Worm (Caenorhabditis elegans) whole organism, L3 larva: Measurements from ENCODE around the gene unc-5.

Experiments
- R02D3.7 ChIP-seq: fragments of 150-350 bp; optimal IDR thresholded peaks from 2 replicates; lab custom pipeline; 2014; ENCODE audit warnings: missing biosample characterization, missing genetic modification characterization
- ZK546.5 ChIP-seq: sonication (generic microtip); optimal IDR thresholded peaks from 2 replicates; lab custom pipeline; 2017; ENCODE audit warnings: missing biosample characterization, missing genetic modification characterization
- ceh-16 ChIP-seq: sonication (generic microtip); optimal IDR thresholded peaks from 2 replicates; lab custom pipeline; 2017; ENCODE audit warnings: missing biosample characterization, missing genetic modification characterization
- ceh-28 ChIP-seq: fragments of 150-350 bp; optimal IDR thresholded peaks from 2 replicates; lab custom pipeline; 2014; ENCODE audit warnings: missing biosample characterization, missing genetic modification reagents, missing genetic modification characterization
- ceh-82 ChIP-seq: fragments of 150-350 bp; optimal IDR thresholded peaks from 2 replicates; lab custom pipeline; 2014; ENCODE audit warnings: missing biosample characterization, missing genetic modification characterization
- ceh-9 ChIP-seq: sonication (generic microtip); optimal IDR thresholded peaks from 2 replicates; lab custom pipeline; 2018; ENCODE audit warnings: missing biosample characterization, missing genetic modification characterization
- egl-27 ChIP-seq: sonication (generic microtip); optimal IDR thresholded peaks from 4 replicates; lab custom pipeline; 2017; ENCODE audit warnings: missing biosample characterization, missing genetic modification reagents, missing genetic modification characterization
- egl-5 ChIP-seq: fragments of 150-350 bp; optimal IDR thresholded peaks from 2 replicates; lab custom pipeline; 2017; ENCODE audit warnings: missing biosample characterization, missing genetic modification reagents, missing genetic modification characterization, inconsistent platforms
- elt-1 ChIP-seq: fragments of 150-350 bp; optimal IDR thresholded peaks from 2 replicates; lab custom pipeline; 2014; ENCODE audit warnings: missing biosample characterization, missing genetic modification characterization
- elt-2 ChIP-seq: sonication (generic microtip); optimal IDR thresholded peaks from 2 replicates; lab custom pipeline; 2016; ENCODE audit warnings: missing genetic modification reagents, mild to moderate bottlenecking, missing genetic modification characterization, missing compliant biosample characterization
- eor-1 ChIP-seq, 2 experiments: fragments of 150-350 bp; optimal IDR thresholded peaks; 2 replicates each; lab custom pipeline; 2014 to 2018; ENCODE audit warnings: missing biosample characterization in 2 of 2, missing genetic modification characterization in 2 of 2
- fkh-10 ChIP-seq: sonication (generic microtip); optimal IDR thresholded peaks from 2 replicates; lab custom pipeline; 2017; ENCODE audit warnings: missing biosample characterization, missing genetic modification reagents, missing genetic modification characterization
- fos-1 ChIP-seq: fragments of 150-350 bp; optimal IDR thresholded peaks from 2 replicates; lab custom pipeline; 2014; ENCODE audit warnings: missing biosample characterization, missing genetic modification characterization
- hmg-11 ChIP-seq: sonication (generic microtip); optimal IDR thresholded peaks from 2 replicates; lab custom pipeline; 2016; ENCODE audit warnings: missing genetic modification characterization, missing compliant biosample characterization
- jun-1 ChIP-seq: fragments of 150-350 bp; optimal IDR thresholded peaks from 2 replicates; lab custom pipeline; 2014; ENCODE audit warnings: missing biosample characterization, missing genetic modification reagents, missing genetic modification characterization
- lin-15B ChIP-seq: fragments of 150-350 bp; optimal IDR thresholded peaks from 2 replicates; lab custom pipeline; 2014; ENCODE audit warnings: missing biosample characterization, missing genetic modification characterization
- lin-39 ChIP-seq: fragments of 150-350 bp; optimal IDR thresholded peaks from 2 replicates; lab custom pipeline; 2018; ENCODE audit warnings: missing biosample characterization, missing genetic modification reagents, missing genetic modification characterization
- lsy-12 ChIP-seq: sonication (generic microtip); optimal IDR thresholded peaks from 2 replicates; lab custom pipeline; 2016; ENCODE audit warnings: mild to moderate bottlenecking, missing genetic modification characterization, missing compliant biosample characterization
- mdl-1 ChIP-seq: fragments of 150-350 bp; optimal IDR thresholded peaks from 2 replicates; lab custom pipeline; 2014; ENCODE audit warnings: missing biosample characterization, missing genetic modification characterization
- nfya-1 ChIP-seq: sonication (generic microtip); optimal IDR thresholded peaks from 2 replicates; lab custom pipeline; 2017; ENCODE audit warnings: missing genetic modification characterization, mild to moderate bottlenecking, missing compliant biosample characterization, antibody characterized with exemption, moderate library complexity; ENCODE audit not compliant: insufficient read depth
- nhr-11 ChIP-seq: fragments of 150-350 bp; optimal IDR thresholded peaks from 2 replicates; lab custom pipeline; 2014; ENCODE audit warnings: missing biosample characterization, missing genetic modification characterization
- nhr-23 ChIP-seq: fragments of 150-350 bp; optimal IDR thresholded peaks from 2 replicates; lab custom pipeline; 2014; ENCODE audit warnings: missing biosample characterization, missing genetic modification reagents, missing genetic modification characterization
- nhr-237 ChIP-seq: fragments of 150-350 bp; optimal IDR thresholded peaks from 2 replicates; lab custom pipeline; 2014; ENCODE audit warnings: missing biosample characterization, missing genetic modification characterization
- nhr-25 ChIP-seq: sonication (generic microtip); optimal IDR thresholded peaks from 2 replicates; lab custom pipeline; 2017; ENCODE audit warnings: missing biosample characterization, missing genetic modification characterization
- nhr-28 ChIP-seq: fragments of 150-350 bp; optimal IDR thresholded peaks from 2 replicates; lab custom pipeline; 2014; ENCODE audit warnings: missing biosample characterization, missing genetic modification characterization
- nhr-67 ChIP-seq: fragments of 150-350 bp; optimal IDR thresholded peaks from 2 replicates; lab custom pipeline; 2014; ENCODE audit warnings: missing biosample characterization, missing genetic modification characterization
- nhr-76 ChIP-seq: fragments of 150-350 bp; sonication (generic microtip); optimal IDR thresholded peaks from 5 replicates; lab custom pipeline; 2014; ENCODE audit warnings: missing biosample characterization, missing genetic modification characterization
- nhr-77 ChIP-seq: fragments of 150-350 bp; optimal IDR thresholded peaks from 2 replicates; lab custom pipeline; 2014; ENCODE audit warnings: missing biosample characterization, missing genetic modification characterization
- sea-2 ChIP-seq: fragments of 150-350 bp; sonication (generic microtip); optimal IDR thresholded peaks from 4 replicates; lab custom pipeline; 2014; ENCODE audit warnings: missing biosample characterization, missing genetic modification reagents, missing genetic modification characterization
- snpc-4 ChIP-seq: fragments of 150-350 bp; optimal IDR thresholded peaks from 2 replicates; lab custom pipeline; 2014; ENCODE audit warnings: missing biosample characterization, missing genetic modification characterization
- tbx-2 ChIP-seq: sonication (generic microtip); optimal IDR thresholded peaks from 2 replicates; lab custom pipeline; 2016; ENCODE audit warnings: mild to moderate bottlenecking, missing genetic modification characterization, missing compliant biosample characterization
- unc-39 ChIP-seq: sonication (generic microtip); optimal IDR thresholded peaks from 4 replicates; lab custom pipeline; 2017; ENCODE audit warnings: missing biosample characterization, missing genetic modification characterization
- unc-62 ChIP-seq: fragments of 150-350 bp; sonication (generic microtip); optimal IDR thresholded peaks from 4 replicates; lab custom pipeline; 2014; ENCODE audit warnings: missing biosample characterization, missing genetic modification reagents, missing genetic modification characterization
- zag-1 ChIP-seq: fragments of 150-350 bp; optimal IDR thresholded peaks from 2 replicates; lab custom pipeline; 2014; ENCODE audit warnings: missing biosample characterization, missing genetic modification characterization
- ztf-11 ChIP-seq: fragments of 150-350 bp; optimal IDR thresholded peaks from 2 replicates; lab custom pipeline; 2014; ENCODE audit warnings: missing biosample characterization, missing genetic modification characterization
- ztf-4 ChIP-seq: fragments of 150-350 bp; optimal IDR thresholded peaks from 2 replicates; lab custom pipeline; 2014; ENCODE audit warnings: missing biosample characterization, missing genetic modification characterization

The unc-5 gene

DNA sequence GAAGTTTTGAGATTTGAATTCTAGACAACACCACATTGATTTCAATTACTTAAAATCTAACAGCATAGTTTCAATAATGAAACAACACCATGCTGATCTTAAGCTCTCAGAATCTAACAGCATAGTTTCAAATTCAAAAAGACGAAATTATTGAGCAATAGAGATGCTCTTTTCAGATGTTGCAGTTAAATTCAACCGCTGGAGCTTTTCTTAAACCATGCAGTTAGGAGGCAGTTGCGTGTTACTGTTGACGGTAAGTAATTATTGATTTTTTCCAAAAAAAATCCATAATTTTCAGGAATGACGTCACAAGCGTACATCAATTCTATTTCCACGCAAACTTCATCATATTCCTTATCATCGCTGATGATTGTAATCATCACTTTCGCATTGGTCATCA is 45.4 kb downstream of the unc-5 start, which contains the start of gene T11F8.5:
Gene T11F8.5 (plus strand): TSS at position 301 of the 400 bp plus-strand sequence.
- TF ChIP-seq fos-1 (tag; lab: Kevin White, UChicago): no peak
- TF ChIP-seq unc-62 (GFP tag; lab: Kevin White, UChicago): no peak
- no peak for TF ChIP-seq ztf-11
- TF ChIP-seq ceh-28 (tag; lab: Kevin White, UChicago): no peak
- no peak for TF ChIP-seq nhr-67 (tag; lab: Kevin White, UChicago)
- no peak for TF ChIP-seq unc-39 (tag; lab: Kevin White, UChicago)
- TF ChIP-seq eor-1 (tag; optimal IDR thresholded peaks at IDR 0.05; lab: Kevin White, UChicago): no peak
- no peak for TF ChIP-seq lin-39 (tag; lab: Kevin White, UChicago)
- no peak for TF ChIP-seq hmg-11
- TF ChIP-seq tbx-2: no peak
- no peak for TF ChIP-seq jun-1
- TF ChIP-seq ceh-9 (tag; lab: Kevin White, UChicago): no peak
- TF ChIP-seq ztf-4: no peak
- no peak for TF ChIP-seq nfya-1 (tag; lab: Kevin White, UChicago)
- TF ChIP-seq nhr-11 (tag; lab: Kevin White, UChicago): no peak
- TF ChIP-seq, all 47 proteins: peak for 0

DNA sequence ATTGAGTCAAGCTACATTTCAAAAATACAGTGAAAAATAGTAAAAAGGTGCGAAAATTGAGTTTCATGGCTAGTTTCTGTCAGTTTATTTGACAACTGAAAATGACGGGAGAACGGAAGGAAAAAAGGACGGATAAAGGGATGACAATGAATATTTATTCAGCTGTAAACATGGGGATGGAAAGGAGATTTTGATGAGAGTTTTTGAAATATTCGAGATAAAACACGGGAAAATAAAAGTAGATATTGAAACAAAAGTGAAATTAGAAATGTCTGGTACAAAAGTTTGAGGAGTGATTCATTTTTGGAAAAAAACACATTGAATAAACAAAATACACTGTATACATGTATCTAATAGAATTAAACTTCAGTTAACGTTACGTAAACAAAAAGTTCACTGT is 45.9 kb downstream of the unc-5 start, which contains the start of gene T11F8.12:
Gene T11F8.12 (minus strand): TSS at position 101 of the 400 bp plus-strand sequence.
- no peak for TF ChIP-seq hmg-11
- no peak for TF ChIP-seq unc-39 (tag; lab: Kevin White, UChicago)
- TF ChIP-seq ceh-82 (tag; lab: Kevin White, UChicago): no peak

DNA sequence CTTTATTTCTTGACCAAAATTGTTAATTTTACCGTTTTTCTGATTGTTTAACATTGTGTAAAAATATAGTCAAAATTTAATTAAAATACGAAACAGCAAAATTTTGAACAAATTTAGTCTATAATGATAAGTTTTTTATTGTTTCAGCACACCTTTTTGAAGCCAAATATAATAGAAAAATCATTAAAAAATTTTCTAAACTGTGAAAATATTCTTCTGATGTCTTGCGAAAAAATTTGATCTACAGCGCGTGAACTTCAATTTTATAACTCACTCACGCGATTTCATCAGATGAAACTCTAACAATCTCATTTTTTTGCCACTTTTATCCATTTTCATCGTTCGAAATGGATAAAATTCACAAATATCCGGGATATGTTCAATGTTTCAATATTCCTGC is 48.8 kb downstream of the unc-5 start, which contains the start of gene T11F8.1:
Gene T11F8.1 (plus strand): TSS at position 301 of the 400 bp plus-strand sequence.
- TF ChIP-seq nhr-237 (tag; lab: Kevin White, UChicago): no peak
- TF ChIP-seq mdl-1 (tag; lab: Kevin White, UChicago): no peak
- TF ChIP-seq ceh-28 (tag; lab: Kevin White, UChicago): no peak
- TF ChIP-seq ztf-4: no peak
- no peak for TF ChIP-seq nhr-76 (tag; lab: Kevin White, UChicago)
- no peak for TF ChIP-seq ceh-9 (tag; lab: Kevin White, UChicago)
- no peak for TF ChIP-seq nhr-77 (tag; lab: Kevin White, UChicago)
- no peak for TF ChIP-seq nhr-23
- no peak for TF ChIP-seq unc-62 (GFP tag; lab: Kevin White, UChicago)
- TF ChIP-seq, all 47 proteins: peak for 0

DNA sequence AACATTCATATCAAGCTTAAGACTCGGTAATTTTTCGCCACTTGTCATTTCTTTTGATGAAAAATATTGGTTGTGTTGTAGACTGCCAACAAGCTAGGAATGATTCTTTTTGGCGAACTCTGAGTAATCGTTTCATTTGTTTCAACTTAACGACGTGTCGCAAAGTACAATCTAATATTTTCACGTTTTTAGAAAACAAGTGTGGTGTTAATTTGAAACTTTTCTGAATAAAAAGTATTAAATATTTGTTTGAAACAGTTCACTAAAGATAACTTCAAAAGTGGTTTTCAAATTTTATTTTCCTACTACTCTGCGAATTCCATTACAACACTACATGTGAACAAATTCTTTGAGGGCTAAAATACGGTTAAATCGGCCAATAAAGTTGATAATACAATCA is 51.7 kb downstream of the unc-5 start, which contains the start of gene T11F8.4:
Gene T11F8.4 (minus strand): TSS at position 101 of the 400 bp plus-strand sequence.
- TF ChIP-seq ceh-82 (tag; lab: Kevin White, UChicago): no peak
- TF ChIP-seq unc-39 (tag; lab: Kevin White, UChicago): no peak
- no peak for TF ChIP-seq nhr-28 (tag; lab: Kevin White, UChicago)
- TF ChIP-seq mdl-1 (tag; lab: Kevin White, UChicago): no peak
- no peak for TF ChIP-seq ZK546.5 (tag; lab: Kevin White, UChicago)
- TF ChIP-seq ceh-16 (tag; lab: Kevin White, UChicago): no peak

DNA sequence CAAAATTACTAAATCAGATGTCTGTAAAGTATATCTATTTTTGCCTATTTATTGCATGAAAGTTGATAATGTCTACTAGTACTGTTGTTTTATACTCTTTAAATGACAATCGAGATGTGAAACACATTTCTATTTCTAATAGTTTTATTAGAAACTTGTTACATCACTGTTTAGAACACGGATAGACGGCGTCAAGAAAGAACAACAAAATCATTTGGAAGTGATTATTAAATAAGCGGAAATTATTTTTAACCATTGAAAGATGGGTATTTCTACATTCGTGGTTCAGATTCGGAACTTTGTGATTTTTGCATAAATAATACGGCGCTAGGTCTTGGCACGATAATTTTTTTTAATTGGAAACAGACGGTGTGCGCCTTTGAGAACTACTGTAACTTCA is 55.0 kb downstream of the unc-5 start:
- no peak for TF ChIP-seq hmg-11
- TF ChIP-seq egl-27: no peak
- TF ChIP-seq R02D3.7 (tag; lab: Kevin White, UChicago): no peak
- TF ChIP-seq mdl-1 (tag; lab: Kevin White, UChicago): no peak
- no peak for TF ChIP-seq ceh-16 (tag; lab: Kevin White, UChicago)
- TF ChIP-seq egl-5 (tag; lab: Kevin White, UChicago): no peak
- no peak for TF ChIP-seq tbx-2
- TF ChIP-seq snpc-4 (tag; lab: Kevin White, UChicago): no peak
- no peak for TF ChIP-seq unc-62 (GFP tag; lab: Kevin White, UChicago)
- TF ChIP-seq nhr-76 (tag; lab: Kevin White, UChicago): no peak
- TF ChIP-seq zag-1 (tag; lab: Kevin White, UChicago): no peak
- TF ChIP-seq lin-15B (tag; lab: Kevin White, UChicago): no peak
- no peak for TF ChIP-seq ztf-11
- no peak for TF ChIP-seq elt-2 (tag; lab: Kevin White, UChicago)
- no peak for TF ChIP-seq sea-2 (GFP tag; lab: Kevin White, UChicago)
- no peak for TF ChIP-seq elt-1
- TF ChIP-seq fkh-10: no peak
- TF ChIP-seq nhr-25 (tag; lab: Kevin White, UChicago): no peak
- TF ChIP-seq eor-1 (tag; optimal IDR thresholded peaks at IDR 0.05; lab: Kevin White, UChicago): no peak
- TF ChIP-seq lsy-12: no peak
